Fruit fly (Drosophila melanogaster) S2 (cell line): ENCODE results near the gene CG32284.

Experiments used
- CG8478 ChIP-seq: fragments of >200 bp; optimal IDR thresholded peaks from 2 replicates; lab custom pipeline; 2018
- CTCF ChIP-seq, 2 experiments: fragments of >200 bp; optimal IDR thresholded peaks; 2 replicates each; lab custom pipeline; 2018

DNA sequence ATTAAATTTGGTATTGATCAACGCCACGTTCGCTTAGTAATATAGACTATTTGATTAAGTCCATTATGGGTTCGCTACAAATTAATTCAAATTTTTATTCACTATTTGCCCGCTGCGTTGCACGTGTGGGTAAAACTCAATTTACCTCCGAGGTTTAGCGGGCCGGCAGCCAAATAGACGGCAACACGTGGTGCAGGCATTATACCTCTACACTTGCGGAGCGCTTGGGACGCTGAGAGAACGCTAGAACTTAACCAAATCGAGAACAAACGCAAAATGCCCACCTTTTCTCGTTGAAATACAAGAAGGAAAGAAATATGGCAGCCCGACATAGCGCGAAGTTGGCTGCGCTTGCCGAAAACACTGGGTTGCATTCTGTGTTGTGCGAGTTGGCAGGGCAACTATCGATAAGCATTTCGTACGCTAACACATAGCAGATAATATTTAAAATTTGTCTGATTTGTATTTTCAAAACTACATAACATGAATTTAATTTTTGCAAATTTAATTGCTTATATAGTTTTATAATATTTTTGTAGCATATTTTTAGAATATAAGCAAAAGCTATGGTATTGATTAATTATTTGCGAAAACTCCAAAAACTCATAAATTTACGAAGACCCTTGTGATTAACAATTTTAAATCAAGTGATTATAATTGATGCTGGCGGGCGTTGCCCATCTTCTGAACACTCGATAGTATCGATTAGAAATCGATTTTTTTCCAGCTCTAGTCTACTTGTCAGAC is 36.4 kb downstream of the CG32284 start, which contains the start of the genes RpL28 and eIF1:
- TF ChIP-seq CTCF (optimal IDR thresholded peaks at IDR 0.05; lab: Kevin White, UChicago) (no peak), CG8478 (lab: Kevin White, UChicago) (no peak)
